Worm (Caenorhabditis elegans) whole organism, midembryonic: ENCODE data around the gene F53F8.7.

Experiments
- T22C8.4 ChIP-seq: fragments of 200-800 bp; sonication (Bioruptor generic); IDR thresholded peaks from 2 replicates; pipeline ENCODE4 v1.3.6; 2022; ENCODE audit warnings: missing genetic modification characterization, missing compliant biosample characterization
- flt-1 ChIP-seq: fragments of 200-800 bp; sonication (Bioruptor generic); IDR thresholded peaks from 2 replicates; pipeline ENCODE4 v1.3.6; 2022; ENCODE audit warnings: missing genetic modification characterization, missing compliant biosample characterization
- klf-2 ChIP-seq: fragments of 200-800 bp; sonication (Bioruptor generic); conservative IDR thresholded peaks from 2 replicates; pipeline ENCODE4 v1.3.6; 2022; ENCODE audit warnings: missing genetic modification reagents, missing genetic modification characterization, missing compliant biosample characterization
- med-1 ChIP-seq: sonication (generic microtip); optimal IDR thresholded peaks from 2 replicates; lab custom pipeline; 2017; ENCODE audit warnings: missing genetic modification characterization, mild to moderate bottlenecking, missing compliant biosample characterization, antibody characterized with exemption, missing genetic modification reagents; ENCODE audit not compliant: insufficient read depth
- ref-1 ChIP-seq: fragments of 200-800 bp; sonication (Bioruptor generic); conservative IDR thresholded peaks from 2 replicates; pipeline ENCODE4 v1.3.6; 2022; ENCODE audit warnings: missing genetic modification reagents, missing genetic modification characterization, missing compliant biosample characterization
- tab-1 ChIP-seq: fragments of 200-800 bp; sonication (Bioruptor generic); IDR thresholded peaks from 2 replicates; pipeline ENCODE4 v1.3.6; 2022; ENCODE audit warnings: missing genetic modification characterization, missing compliant biosample characterization
- ztf-23 ChIP-seq: fragments of 200-800 bp; sonication (Bioruptor generic); IDR thresholded peaks from 2 replicates; pipeline ENCODE4 v1.3.6; 2022; ENCODE audit warnings: missing genetic modification reagents, missing genetic modification characterization, missing compliant biosample characterization
- ztf-29 ChIP-seq: fragments of 200-800 bp; sonication (Bioruptor generic); IDR thresholded peaks from 2 replicates; pipeline ENCODE4 v1.3.6; 2022; ENCODE audit warnings: missing genetic modification reagents, missing genetic modification characterization, missing compliant biosample characterization

ce11 chrV:20710156-20710555 lies 12.0 kb upstream of the F53F8.7 start:
- TF ChIP-seq flt-1 (no peak), ztf-29 (GFP tag; lab: Robert Waterston, UW) (no peak), tab-1 (GFP tag; lab: Robert Waterston, UW) (no peak), ztf-23 (GFP tag; lab: Robert Waterston, UW) (no peak), ref-1 (GFP tag; lab: Robert Waterston, UW) (no peak), klf-2 (GFP tag; lab: Robert Waterston, UW) (no peak), T22C8.4 (GFP tag; lab: Robert Waterston, UW) (no peak), med-1 (GFP tag; lab: Kevin White, UChicago) (no peak)
